Fruit fly (Drosophila melanogaster): ENCODE measurements around the gene CG34112.

The CG34112 gene

dm6 chr3R:4433441-4434077 is 39.5 kb upstream of the CG34112 start, which contains the start of the genes eIF3a and CG1074 (continued):
- TF ChIP-seq CG7928 (GFP tag; optimal IDR thresholded peaks at IDR 0.05), result peak; percentile 84
- peak; percentile 40; the same call in 1 of the 3 replicates for TF ChIP-seq dysf (GFP tag; IDR thresholded peaks at IDR 0.05)
- TF ChIP-seq CG12391 (tag; optimal IDR thresholded peaks at IDR 0.05), result peak; percentile 66
- peak; percentile 21; the same call in 1 of the 2 replicates for TF ChIP-seq al (GFP tag; IDR thresholded peaks at IDR 0.05)
- TF ChIP-seq MTF-1 (GFP tag; optimal IDR thresholded peaks at IDR 0.05; ENCODE audit: borderline replicate concordance), result peak; percentile 55
- peak; percentile 17; the same call in 1 of the 3 replicates for TF ChIP-seq B-H1 (GFP tag; IDR thresholded peaks at IDR 0.05)
- TF ChIP-seq gfzf (GFP tag; optimal IDR thresholded peaks at IDR 0.05), result peak; percentile 51
- TF ChIP-seq Adf1 (GFP tag; IDR thresholded peaks at IDR 0.05), result peak; percentile 52
- no peak for TF ChIP-seq CG30431 (GFP tag; optimal IDR thresholded peaks at IDR 0.05)
- TF ChIP-seq hth (optimal IDR thresholded peaks at IDR 0.05), result no peak
- TF ChIP-seq CG7556 (GFP tag; optimal IDR thresholded peaks at IDR 0.05), result peak; percentile 24
- peak; percentile 33 for TF ChIP-seq CG12104 (GFP tag; optimal IDR thresholded peaks at IDR 0.05)
- TF ChIP-seq Tbp (GFP tag; optimal IDR thresholded peaks at IDR 0.05), result no peak
- TF ChIP-seq CG1233 (GFP tag; optimal IDR thresholded peaks at IDR 0.05), result peak; percentile 52
- TF ChIP-seq CG11696 (GFP tag; IDR thresholded peaks at IDR 0.05), result peak; percentile 67
- no peak for TF ChIP-seq z (GFP tag; IDR thresholded peaks at IDR 0.05)
- TF ChIP-seq nerfin-2 (GFP tag; IDR thresholded peaks at IDR 0.05; ENCODE audit: partially characterized antibody), result peak; percentile 94
- TF ChIP-seq C15 (GFP tag; IDR thresholded peaks at IDR 0.05), result 0 out of 3 replicates have a peak, but pooled peaks have one; percentile 40
- TF ChIP-seq CG8089 (GFP tag; optimal IDR thresholded peaks at IDR 0.05), result peak; percentile 73
- TF ChIP-seq usp (GFP tag; optimal IDR thresholded peaks at IDR 0.05), result no peak
- peak; percentile 61 for TF ChIP-seq mam (GFP tag; optimal IDR thresholded peaks at IDR 0.05)
- TF ChIP-seq so (GFP tag; IDR thresholded peaks at IDR 0.05), result peak; percentile 25; the same call in 1 of the 3 replicates
- TF ChIP-seq CG2120 (GFP tag; optimal IDR thresholded peaks at IDR 0.05), result peak; percentile 73
- TF ChIP-seq corto (GFP tag; optimal IDR thresholded peaks at IDR 0.05), result no peak
- peak; percentile 65 for TF ChIP-seq Hsf (GFP tag; optimal IDR thresholded peaks at IDR 0.05)
- no peak for TF ChIP-seq CG15073 (GFP tag; optimal IDR thresholded peaks at IDR 0.05)
- peak; percentile 60 for TF ChIP-seq CG7372 (GFP tag; IDR thresholded peaks at IDR 0.05)
- TF ChIP-seq ind (GFP tag; optimal IDR thresholded peaks at IDR 0.05), result peak; percentile 16
- peak; percentile 65 for TF ChIP-seq onecut (GFP tag; IDR thresholded peaks at IDR 0.05)
- no peak for TF ChIP-seq CG14965 (GFP tag; optimal IDR thresholded peaks at IDR 0.05; ENCODE audit: borderline replicate concordance)
- TF ChIP-seq CG6175 (GFP tag; IDR thresholded peaks at IDR 0.05), result peak; percentile 34; the same call in 1 of the 3 replicates
- peak; percentile 85 for TF ChIP-seq CG13624 (GFP tag; optimal IDR thresholded peaks at IDR 0.05)
- TF ChIP-seq tx (GFP tag; optimal IDR thresholded peaks at IDR 0.05), result no peak
- TF ChIP-seq sqz (GFP tag; optimal IDR thresholded peaks at IDR 0.05), result no peak
- TF ChIP-seq tna (GFP tag; IDR thresholded peaks at IDR 0.05; ENCODE audit: partially characterized antibody), result peak; percentile 94
- peak; percentile 56 for TF ChIP-seq CG33557 (GFP tag; optimal IDR thresholded peaks at IDR 0.05)
- peak; percentile 97 for TF ChIP-seq Ets97D (GFP tag; optimal IDR thresholded peaks at IDR 0.05)
- TF ChIP-seq btn (GFP tag; optimal IDR thresholded peaks at IDR 0.05), result peak; percentile 22
- TF ChIP-seq slp2 (GFP tag; optimal IDR thresholded peaks at IDR 0.05), result peak; percentile 35
- no peak for TF ChIP-seq Six4 (GFP tag; optimal IDR thresholded peaks at IDR 0.05)
- TF ChIP-seq ash1 (GFP tag; optimal IDR thresholded peaks at IDR 0.05), result peak; percentile 78
- peak; percentile 11 to 42 for TF ChIP-seq bsh (GFP tag; optimal IDR thresholded peaks at IDR 0.05)
- TF ChIP-seq kni (GFP tag; optimal IDR thresholded peaks at IDR 0.05), result no peak
- TF ChIP-seq repo (GFP tag; optimal IDR thresholded peaks at IDR 0.05), result peak; percentile 62
- TF ChIP-seq CG11456 (GFP tag; IDR thresholded peaks at IDR 0.05), result peak; percentile 86
- TF ChIP-seq CG2678 (tag; optimal IDR thresholded peaks at IDR 0.05), result no peak
- no peak for TF ChIP-seq eve (GFP tag; optimal IDR thresholded peaks at IDR 0.05)
- TF ChIP-seq CkIIα-i1 (GFP tag; IDR thresholded peaks at IDR 0.05), result no peak
- TF ChIP-seq chif (GFP tag; optimal IDR thresholded peaks at IDR 0.05), result peak in 1 of 2 experiments; percentile 46
- no peak for TF ChIP-seq bowl (GFP tag; IDR thresholded peaks at IDR 0.05)
- TF ChIP-seq cwo (GFP tag; optimal IDR thresholded peaks at IDR 0.05), result peak; percentile 30
